Worm (Caenorhabditis elegans): Measurements from ENCODE around the gene E02H4.8.

DNA sequence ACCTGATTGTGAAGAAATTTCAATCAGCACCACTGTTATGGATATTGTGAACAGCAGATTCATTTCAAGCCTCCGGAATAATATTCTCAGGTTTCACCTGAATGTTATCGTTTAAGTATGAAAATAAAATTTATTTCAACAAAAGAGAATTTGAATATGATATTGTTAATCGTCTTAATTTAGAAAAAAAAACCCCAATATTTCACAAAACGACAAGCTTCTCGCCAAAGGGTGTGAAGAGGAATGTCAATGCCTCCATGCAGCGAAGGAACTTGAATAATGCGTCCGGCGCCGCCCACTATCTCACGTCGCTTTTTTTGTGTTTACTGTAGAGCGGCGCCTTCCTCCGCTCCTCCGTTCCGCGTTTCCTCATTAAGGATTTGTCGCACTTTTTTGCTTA lies 39.7 kb upstream of the E02H4.8 start, which contains the start of gene C11H1.5:
- TF ChIP-seq dao-5 (tag; optimal IDR thresholded peaks at IDR 0.05), result no peak
- no peak for TF ChIP-seq W03F9.2 (tag; optimal IDR thresholded peaks at IDR 0.05)

Data from whole organism, L4/young adult.